Fruit fly (Drosophila melanogaster): ENCODE data around the gene CG5665.
A peak's percentile ranks its signal among the peaks of the same experiment; 100 is the strongest.

Gene CG5665

dm6 chr3L:20399550-20400109 is 41.3 kb downstream of the CG5665 start (continued):
- peak; percentile 95 for TF ChIP-seq Sox14 (GFP tag; optimal IDR thresholded peaks at IDR 0.05)
- peak; percentile 94 for TF ChIP-seq pdm3 (GFP tag; optimal IDR thresholded peaks at IDR 0.05)
- TF ChIP-seq Sox15 (GFP tag; optimal IDR thresholded peaks at IDR 0.05), result peak; percentile 86
- peak; percentile 83 for TF ChIP-seq Ets21C (GFP tag; optimal IDR thresholded peaks at IDR 0.05)
- TF ChIP-seq Lpt (GFP tag; optimal IDR thresholded peaks at IDR 0.05), result peak; percentile 90
- peak; percentile 86 for TF ChIP-seq CG11762 (GFP tag; optimal IDR thresholded peaks at IDR 0.05; ENCODE audit: insufficient read depth)
- peak; percentile 81 to 83 for TF ChIP-seq ss (GFP tag; optimal IDR thresholded peaks at IDR 0.05)
- TF ChIP-seq topi (GFP tag; optimal IDR thresholded peaks at IDR 0.05), result peak; percentile 92
- peak; percentile 92 for TF ChIP-seq CG6792 (GFP tag; optimal IDR thresholded peaks at IDR 0.05)
- peak; percentile 94 for TF ChIP-seq CG34406 (GFP tag; optimal IDR thresholded peaks at IDR 0.05)
- TF ChIP-seq dac (GFP tag; optimal IDR thresholded peaks at IDR 0.05), result peak; percentile 79
- TF ChIP-seq dsx (GFP tag; optimal IDR thresholded peaks at IDR 0.05; ENCODE audit: poor library complexity, severe bottlenecking), result peak; percentile 86
- peak; percentile 85 for TF ChIP-seq Eip93F (GFP tag; optimal IDR thresholded peaks at IDR 0.05)
- peak; percentile 96 for TF ChIP-seq CG8119 (GFP tag; IDR thresholded peaks at IDR 0.05)
- peak; percentile 95 for TF ChIP-seq acj6 (GFP tag; optimal IDR thresholded peaks at IDR 0.05)
- peak; percentile 95 for TF ChIP-seq svp (GFP tag)
- TF ChIP-seq Eip75B (GFP tag; optimal IDR thresholded peaks at IDR 0.05), result peak; percentile 90
- peak; percentile 77 for TF ChIP-seq CG1621 (tag; optimal IDR thresholded peaks at IDR 0.05)
- peak; percentile 78 for TF ChIP-seq CG9139 (GFP tag; optimal IDR thresholded peaks at IDR 0.05)
- TF ChIP-seq CG7368 (GFP tag; optimal IDR thresholded peaks at IDR 0.05), result peak; percentile 83
- peak; percentile 95 for TF ChIP-seq net (GFP tag; optimal IDR thresholded peaks at IDR 0.05)
- TF ChIP-seq achi (GFP tag; optimal IDR thresholded peaks at IDR 0.05), result peak; percentile 92
- peak; percentile 93 for TF ChIP-seq CG31627 (GFP tag; optimal IDR thresholded peaks at IDR 0.05)
- TF ChIP-seq fd59A (GFP tag; optimal IDR thresholded peaks at IDR 0.05), result peak; percentile 84
- peak; percentile 96 for TF ChIP-seq CG32006 (GFP tag; optimal IDR thresholded peaks at IDR 0.05)
- peak; percentile 90 for TF ChIP-seq lz (GFP tag; optimal IDR thresholded peaks at IDR 0.05)
- peak; percentile 89 for TF ChIP-seq spab (GFP tag; optimal IDR thresholded peaks at IDR 0.05)
- peak; percentile 92 for TF ChIP-seq Hr4 (GFP tag; optimal IDR thresholded peaks at IDR 0.05)
- peak; percentile 91 for TF ChIP-seq CG8319 (GFP tag; optimal IDR thresholded peaks at IDR 0.05)
- TF ChIP-seq cyc (GFP tag; optimal IDR thresholded peaks at IDR 0.05), result peak; percentile 92
- peak; percentile 88 for TF ChIP-seq vri (GFP tag; optimal IDR thresholded peaks at IDR 0.05)
- TF ChIP-seq CG8632 (GFP tag; optimal IDR thresholded peaks at IDR 0.05), result peak; percentile 91
- TF ChIP-seq esn (GFP tag; optimal IDR thresholded peaks at IDR 0.05), result peak; percentile 95
- peak; percentile 90 for TF ChIP-seq Sox102F (GFP tag; optimal IDR thresholded peaks at IDR 0.05)

DNA sequence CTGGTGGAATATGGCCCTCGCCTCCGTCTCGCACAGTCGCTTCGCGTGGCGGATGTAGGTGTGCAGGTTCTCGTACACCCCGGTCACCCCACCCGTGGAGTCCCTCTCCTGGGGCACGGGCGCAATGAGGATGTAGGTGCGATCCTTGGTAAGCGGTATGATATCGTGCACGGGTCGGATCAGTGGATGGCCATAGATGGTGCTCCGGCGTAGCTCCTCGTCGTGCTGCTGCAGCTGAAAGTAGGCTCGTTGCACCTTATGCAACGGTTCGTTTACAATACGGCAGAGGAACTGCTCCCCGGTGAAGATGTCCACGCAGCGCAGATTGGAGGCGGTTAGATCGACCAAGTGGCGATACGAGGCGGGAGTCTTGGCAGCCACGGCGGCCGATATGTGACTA is 42.2 kb downstream of the CG5665 start:
- no peak for TF ChIP-seq salr (GFP tag; optimal IDR thresholded peaks at IDR 0.05)
- no peak for TF ChIP-seq dsx (GFP tag; optimal IDR thresholded peaks at IDR 0.05; ENCODE audit: poor library complexity, severe bottlenecking)
- TF ChIP-seq dac (GFP tag; optimal IDR thresholded peaks at IDR 0.05), result no peak
- no peak for TF ChIP-seq CG6792 (GFP tag; optimal IDR thresholded peaks at IDR 0.05)
- no peak for TF ChIP-seq topi (GFP tag; optimal IDR thresholded peaks at IDR 0.05)
- no peak for TF ChIP-seq CG4318 (GFP tag; optimal IDR thresholded peaks at IDR 0.05)
- no peak for TF ChIP-seq pdm3 (GFP tag; optimal IDR thresholded peaks at IDR 0.05)
- no peak for TF ChIP-seq fkh (GFP tag; optimal IDR thresholded peaks at IDR 0.05)
- no peak for TF ChIP-seq Ets21C (GFP tag; optimal IDR thresholded peaks at IDR 0.05)
- TF ChIP-seq Eip78C (GFP tag), result no peak
- no peak for TF ChIP-seq svp (GFP tag)
- TF ChIP-seq CG8119 (GFP tag; IDR thresholded peaks at IDR 0.05), result no peak
- TF ChIP-seq acj6 (GFP tag; optimal IDR thresholded peaks at IDR 0.05), result no peak
- no peak for TF ChIP-seq fd85E (GFP tag; optimal IDR thresholded peaks at IDR 0.05)
- TF ChIP-seq fd59A (GFP tag; optimal IDR thresholded peaks at IDR 0.05), result no peak
- TF ChIP-seq CG6854 (GFP tag; optimal IDR thresholded peaks at IDR 0.05), result no peak
- TF ChIP-seq esn (GFP tag; optimal IDR thresholded peaks at IDR 0.05), result no peak
- TF ChIP-seq Hr4 (GFP tag; optimal IDR thresholded peaks at IDR 0.05), result no peak

Data from whole organism, prepupa.